Worm (Caenorhabditis elegans) whole organism, L4 larva: Measurements from ENCODE around the gene rsr-2.

Experiments used
- F49E8.2 ChIP-seq: sonication (generic microtip); optimal IDR thresholded peaks from 2 replicates; lab custom pipeline; 2016; ENCODE audit warnings: missing compliant biosample characterization, mild to moderate bottlenecking, missing genetic modification characterization, borderline replicate concordance
- ama-1 ChIP-seq: fragments of 150-350 bp; optimal IDR thresholded peaks from 2 replicates; lab custom pipeline; 2014; ENCODE audit warnings: inconsistent platforms, mixed read lengths
- ceh-82 ChIP-seq: sonication (generic microtip); optimal IDR thresholded peaks from 2 replicates; lab custom pipeline; 2017; ENCODE audit warnings: missing biosample characterization, missing genetic modification characterization
- fos-1 ChIP-seq: fragments of 150-350 bp; optimal IDR thresholded peaks from 2 replicates; lab custom pipeline; 2014; ENCODE audit warnings: missing biosample characterization, missing genetic modification characterization
- hif-1 ChIP-seq, 2 experiments: sonication (generic microtip); optimal IDR thresholded peaks; 2 replicates each; lab custom pipeline; 2016 to 2017; ENCODE audit warnings: missing compliant biosample characterization in 2 of 2, missing genetic modification characterization in 2 of 2, missing genetic modification reagents in 2 of 2, missing genotype in 2 of 2, mild to moderate bottlenecking in 1 of 2
- lin-15B ChIP-seq: fragments of 150-350 bp; sonication (generic microtip); optimal IDR thresholded peaks from 3 replicates; lab custom pipeline; 2014; ENCODE audit warnings: missing biosample characterization, missing genetic modification characterization
- nhr-11 ChIP-seq: fragments of 150-350 bp; optimal IDR thresholded peaks from 2 replicates; lab custom pipeline; 2014; ENCODE audit warnings: missing biosample characterization, missing genetic modification characterization
- pha-4 ChIP-seq, 2 experiments: fragments of 150-350 bp in 1 of 2; fragments of 200-800 bp in 1 of 2; sonication (Bioruptor generic) in 1 of 2; IDR thresholded peaks in 1 of 2; optimal IDR thresholded peaks in 1 of 2; 2 replicates each; pipeline versions ENCODE4 v1.3.6 to Lab custom; 2014 to 2022; ENCODE audit warnings: missing genetic modification characterization in 2 of 2, missing genetic modification reagents in 2 of 2, missing biosample characterization in 1 of 2, missing compliant biosample characterization in 1 of 2
- vab-7 ChIP-seq: fragments of 200-800 bp; sonication (Bioruptor generic); IDR thresholded peaks from 2 replicates; pipeline ENCODE4 v1.3.6; 2022; ENCODE audit warnings: missing genetic modification reagents, missing genetic modification characterization, missing compliant biosample characterization
- ztf-11 ChIP-seq: fragments of 150-350 bp; optimal IDR thresholded peaks from 2 replicates; lab custom pipeline; 2014; ENCODE audit warnings: missing biosample characterization, missing genetic modification characterization

- TF ChIP-seq vab-7 (no peak), fos-1 (no peak), ama-1 (lab: Kevin White, UChicago) (no peak), hif-1 (tag; optimal IDR thresholded peaks at IDR 0.05; lab: Kevin White, UChicago) (no peak), F49E8.2 (tag; lab: Kevin White, UChicago) (no peak), ceh-82 (tag; lab: Kevin White, UChicago) (no peak), nhr-11 (no peak), lin-15B (tag; lab: Kevin White, UChicago) (no peak), pha-4 (GFP tag; IDR thresholded peaks at IDR 0.05; lab: Robert Waterston, UW) (no peak), pha-4 (tag; optimal IDR thresholded peaks at IDR 0.05; lab: Kevin White, UChicago) (no peak), ztf-11 (tag; lab: Kevin White, UChicago) (no peak)
These were observed 41.6 kb downstream of the rsr-2 start for ce11 chrII:12266797-12267196.
